Worm (Caenorhabditis elegans) whole organism, L1 larva: ENCODE results near the gene C25E10.11.

ENCODE experiments used
- C04F5.9 ChIP-seq: sonication (generic microtip); optimal IDR thresholded peaks from 2 replicates; lab custom pipeline; 2016; ENCODE audit warnings: missing genetic modification characterization, missing compliant biosample characterization
- C16A3.4 ChIP-seq: fragments of 150-350 bp; optimal IDR thresholded peaks from 2 replicates; lab custom pipeline; 2014; ENCODE audit warnings: missing biosample characterization, missing genetic modification characterization
- F16B12.6 ChIP-seq: fragments of 150-350 bp; optimal IDR thresholded peaks from 2 replicates; lab custom pipeline; 2014; ENCODE audit warnings: missing biosample characterization, missing genetic modification characterization
- Y116A8C.19 ChIP-seq: sonication (generic microtip); optimal IDR thresholded peaks from 2 replicates; lab custom pipeline; 2016; ENCODE audit warnings: missing compliant biosample characterization, missing genetic modification characterization, borderline replicate concordance
- alr-1 ChIP-seq: fragments of 200-800 bp; sonication (Bioruptor generic); optimal IDR thresholded peaks from 2 replicates; lab custom pipeline; 2018; ENCODE audit warnings: borderline replicate concordance, mild to moderate bottlenecking, missing genetic modification characterization, missing compliant biosample characterization
- ceh-63 ChIP-seq: fragments of 200-800 bp; sonication (Bioruptor generic); optimal IDR thresholded peaks from 2 replicates; lab custom pipeline; 2018; ENCODE audit warnings: mild to moderate bottlenecking, missing genetic modification characterization, missing compliant biosample characterization
- ceh-82 ChIP-seq, 3 experiments: fragments of 150-350 bp in 1 of 3; sonication (generic microtip) in 2 of 3; optimal IDR thresholded peaks; 2 replicates each; lab custom pipeline; 2014 to 2017; ENCODE audit warnings: missing biosample characterization in 3 of 3, missing genetic modification characterization in 3 of 3
- ceh-90 ChIP-seq: sonication (generic microtip); optimal IDR thresholded peaks from 2 replicates; lab custom pipeline; 2016; ENCODE audit warnings: missing genetic modification characterization, missing compliant biosample characterization
- dsc-1 ChIP-seq: sonication (generic microtip); optimal IDR thresholded peaks from 2 replicates; lab custom pipeline; 2016; ENCODE audit warnings: mild to moderate bottlenecking, missing genetic modification characterization, missing compliant biosample characterization
- efl-1 ChIP-seq, 4 experiments: fragments of 150-350 bp; optimal IDR thresholded peaks in 3 of 4; peaks in 1 of 4; 1 replicate in 1 of 4; 2 replicates in 3 of 4; lab custom pipeline; 2014; ENCODE audit warnings: missing biosample characterization in 2 of 4, missing genetic modification characterization in 2 of 4, missing genetic modification reagents in 2 of 4
- elt-2 ChIP-seq: sonication (generic microtip); optimal IDR thresholded peaks from 2 replicates; lab custom pipeline; 2016; ENCODE audit warnings: missing genetic modification characterization, mild to moderate bottlenecking, inconsistent platforms, missing compliant biosample characterization, missing genetic modification reagents
- ets-5 ChIP-seq: fragments of 200-800 bp; sonication (Bioruptor generic); IDR thresholded peaks from 2 replicates; pipeline ENCODE4 v1.3.6; 2022; ENCODE audit warnings: missing genetic modification characterization, missing compliant biosample characterization
- fkh-10 ChIP-seq: sonication (generic microtip); optimal IDR thresholded peaks from 2 replicates; lab custom pipeline; 2017; ENCODE audit warnings: missing biosample characterization, missing genetic modification reagents, missing genetic modification characterization
- hlh-17 ChIP-seq: fragments of 200-800 bp; sonication (Bioruptor generic); optimal IDR thresholded peaks from 2 replicates; lab custom pipeline; 2018; ENCODE audit warnings: missing genetic modification characterization, mild to moderate bottlenecking, missing compliant biosample characterization, moderate library complexity, borderline replicate concordance
- hlh-4 ChIP-seq: sonication (generic microtip); optimal IDR thresholded peaks from 2 replicates; lab custom pipeline; 2016; ENCODE audit warnings: mild to moderate bottlenecking, missing genetic modification characterization, missing compliant biosample characterization
- isw-1 ChIP-seq: fragments of 200-800 bp; sonication (Bioruptor generic); IDR thresholded peaks from 2 replicates; pipeline ENCODE4 v1.3.6; 2022; ENCODE audit warnings: missing genetic modification characterization, missing compliant biosample characterization
- lin-35 ChIP-seq, 2 experiments: fragments of 150-350 bp; optimal IDR thresholded peaks; 2 replicates each; lab custom pipeline; 2014; ENCODE audit warnings: missing biosample characterization in 2 of 2, missing genetic modification characterization in 2 of 2, missing genetic modification reagents in 2 of 2
- lir-3 ChIP-seq: sonication (generic microtip); optimal IDR thresholded peaks from 2 replicates; lab custom pipeline; 2016; ENCODE audit warnings: mild to moderate bottlenecking, missing genetic modification characterization, moderate library complexity, missing compliant biosample characterization; ENCODE audit not compliant: poor library complexity
- mef-2 ChIP-seq: fragments of 150-350 bp; optimal IDR thresholded peaks from 2 replicates; lab custom pipeline; 2014; ENCODE audit warnings: missing biosample characterization, missing genetic modification characterization
- mep-1 ChIP-seq: fragments of 150-350 bp; optimal IDR thresholded peaks from 2 replicates; lab custom pipeline; 2014; ENCODE audit warnings: missing biosample characterization, missing genetic modification characterization
- nhr-12 ChIP-seq: sonication (generic microtip); optimal IDR thresholded peaks from 2 replicates; lab custom pipeline; 2017; ENCODE audit warnings: missing biosample characterization, missing genetic modification characterization
- nhr-19 ChIP-seq: fragments of 200-800 bp; sonication (Bioruptor generic); conservative IDR thresholded peaks from 2 replicates; pipeline ENCODE4 v1.3.6; 2022; ENCODE audit warnings: missing genetic modification characterization, missing compliant biosample characterization
- nhr-20 ChIP-seq: sonication (generic microtip); optimal IDR thresholded peaks from 2 replicates; lab custom pipeline; 2016; ENCODE audit warnings: mild to moderate bottlenecking, missing genetic modification characterization, missing compliant biosample characterization
- nhr-47 ChIP-seq: sonication (generic microtip); optimal IDR thresholded peaks from 2 replicates; lab custom pipeline; 2016; ENCODE audit warnings: mild to moderate bottlenecking, missing genetic modification characterization, moderate library complexity, missing compliant biosample characterization
- nhr-71 ChIP-seq: sonication (generic microtip); optimal IDR thresholded peaks from 2 replicates; lab custom pipeline; 2016; ENCODE audit warnings: mild to moderate bottlenecking, missing genetic modification characterization, moderate library complexity, missing compliant biosample characterization
- nhr-84 ChIP-seq: sonication (generic microtip); optimal IDR thresholded peaks from 2 replicates; lab custom pipeline; 2017; ENCODE audit warnings: missing biosample characterization, missing genetic modification characterization
- nhr-85 ChIP-seq: sonication (generic microtip); peaks from one replicate; lab custom pipeline; 2016; ENCODE audit warnings: missing genetic modification characterization, inconsistent platforms, missing compliant biosample characterization
- nhr-90 ChIP-seq: sonication (generic microtip); optimal IDR thresholded peaks from 2 replicates; lab custom pipeline; 2016; ENCODE audit warnings: mild to moderate bottlenecking, missing genetic modification characterization, missing compliant biosample characterization; ENCODE audit not compliant: poor library complexity
- pax-3 ChIP-seq: fragments of 200-800 bp; sonication (Bioruptor generic); optimal IDR thresholded peaks from 2 replicates; lab custom pipeline; 2018; ENCODE audit warnings: mild to moderate bottlenecking, missing genetic modification characterization, moderate library complexity, missing compliant biosample characterization
- pqm-1 ChIP-seq: sonication (generic microtip); optimal IDR thresholded peaks from 3 replicates; lab custom pipeline; 2017; ENCODE audit warnings: missing biosample characterization, missing genetic modification characterization
- skn-1 ChIP-seq: fragments of 150-350 bp; optimal IDR thresholded peaks from 2 replicates; lab custom pipeline; 2014; ENCODE audit warnings: missing biosample characterization, missing genetic modification characterization
- snu-23 ChIP-seq: sonication (generic microtip); optimal IDR thresholded peaks from 2 replicates; lab custom pipeline; 2016; ENCODE audit warnings: missing genetic modification characterization, missing compliant biosample characterization
- tlp-1 ChIP-seq: fragments of 150-350 bp; optimal IDR thresholded peaks from 2 replicates; lab custom pipeline; 2014; ENCODE audit warnings: missing biosample characterization, missing genetic modification characterization
- unc-62 ChIP-seq: fragments of 150-350 bp; optimal IDR thresholded peaks from 2 replicates; lab custom pipeline; 2014; ENCODE audit warnings: missing biosample characterization, missing genetic modification reagents, missing genetic modification characterization
- unc-86 ChIP-seq: sonication (generic microtip); optimal IDR thresholded peaks from 2 replicates; lab custom pipeline; 2016; ENCODE audit warnings: missing genetic modification characterization, missing compliant biosample characterization

Gene C25E10.11

DNA sequence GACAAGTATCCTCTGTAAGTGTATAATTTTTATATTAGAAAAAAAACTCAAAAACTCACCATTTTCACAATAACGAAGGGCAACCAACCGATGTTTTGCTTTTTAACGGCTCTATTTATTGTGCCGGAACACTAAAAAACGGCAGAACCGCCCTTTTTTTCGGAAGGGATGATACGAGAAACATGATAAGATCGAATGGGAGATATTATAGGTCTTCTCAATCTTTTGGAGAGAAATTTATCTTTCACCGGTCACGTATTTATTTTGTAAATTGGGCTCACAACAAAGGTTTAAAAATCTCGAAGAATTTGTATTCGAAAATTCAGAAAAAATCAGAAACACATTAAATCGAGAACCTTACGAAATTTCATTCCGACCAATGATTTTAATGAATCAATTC lies 3.8 kb downstream of the C25E10.11 start, which contains the start of gene swm-1:
TSS of gene swm-1 (minus strand) at position 101 of the 400 bp plus-strand sequence.
- no peak for TF ChIP-seq lir-3 (tag; lab: Kevin White, UChicago)
- no peak for TF ChIP-seq unc-62 (GFP tag; lab: Kevin White, UChicago)
- no peak for TF ChIP-seq nhr-85 (tag; lab: Kevin White, UChicago)
- TF ChIP-seq isw-1 (GFP tag; lab: Robert Waterston, UW) = no peak
- no peak for TF ChIP-seq elt-2 (tag; lab: Kevin White, UChicago)
- no peak for TF ChIP-seq nhr-90
- no peak for TF ChIP-seq ceh-82 (tag; optimal IDR thresholded peaks at IDR 0.05; lab: Kevin White, UChicago)

DNA sequence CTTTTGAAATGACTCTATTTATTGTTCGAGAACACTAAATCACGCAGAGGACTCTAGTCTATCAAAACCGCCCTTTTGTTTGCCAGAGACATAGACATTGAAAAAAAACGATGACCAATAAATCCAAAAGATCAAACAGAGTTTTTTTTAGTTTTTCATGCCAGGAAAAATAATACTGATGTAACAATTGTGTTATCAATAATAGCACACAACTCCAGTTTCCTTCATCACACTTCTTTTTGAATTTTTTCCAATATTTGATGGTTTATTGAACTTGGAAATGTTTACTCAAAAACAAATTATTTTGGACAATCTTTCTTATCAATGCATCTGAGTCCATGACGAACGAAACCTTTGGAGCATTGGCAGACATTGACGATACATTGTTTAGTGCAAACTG lies 4.6 kb downstream of the C25E10.11 start, which contains the start of gene C25E10.8:
TSS of gene C25E10.8 (minus strand) at position 101 of the 400 bp plus-strand sequence.
- TF ChIP-seq lin-35 (GFP tag; optimal IDR thresholded peaks at IDR 0.05; lab: Kevin White, UChicago) = no peak
- no peak for TF ChIP-seq nhr-12 (tag; lab: Kevin White, UChicago)
- TF ChIP-seq mef-2 (tag; lab: Kevin White, UChicago) = no peak
- no peak for TF ChIP-seq dsc-1
- no peak for TF ChIP-seq nhr-20 (tag; lab: Kevin White, UChicago)
- TF ChIP-seq hlh-17 = no peak
- TF ChIP-seq fkh-10 (GFP tag; lab: Kevin White, UChicago) = no peak

- TF ChIP-seq hlh-4 = peak; percentile 70
- TF ChIP-seq C16A3.4 (tag; lab: Kevin White, UChicago) = no peak
- no peak for TF ChIP-seq F16B12.6 (tag; lab: Kevin White, UChicago)
Observed at ce11 chrV:9053235-9053634, 5.3 kb downstream of the C25E10.11 start.

DNA sequence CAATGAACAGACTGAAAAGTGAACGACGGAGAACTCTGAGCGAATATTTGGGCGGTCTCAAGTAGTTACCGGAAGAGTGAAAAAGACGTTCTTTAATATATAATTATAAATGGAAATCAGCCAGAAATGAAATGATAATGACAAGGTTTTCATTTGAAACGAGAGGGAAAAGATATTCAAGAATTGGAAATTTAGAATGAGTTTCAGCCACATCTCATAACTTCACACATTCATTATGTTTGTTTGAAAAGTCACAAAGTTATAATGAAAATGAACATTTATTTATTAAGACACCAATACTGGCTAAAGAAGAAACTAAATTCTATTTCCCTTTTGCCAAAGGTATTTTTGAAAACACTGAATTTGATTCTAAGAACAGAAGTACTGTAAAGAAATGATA lies 7.4 kb downstream of the C25E10.11 start, which contains the start of gene C25E10.7:
TSS of gene C25E10.7 (minus strand) at position 101 of the 400 bp plus-strand sequence.
- TF ChIP-seq ceh-63 (no peak), efl-1 (optimal IDR thresholded peaks at IDR 0.05; lab: Kevin White, UChicago) (no peak), efl-1 (GFP tag; optimal IDR thresholded peaks at IDR 0.05 in 1 of 2; lab: Kevin White, UChicago) (peak in 1 of 2 experiments; percentile 40)

ce11 chrV:9049271-9049670 lies 9.3 kb downstream of the C25E10.11 start:
- TF ChIP-seq C04F5.9 (no peak), nhr-90 (no peak), ets-5 (no peak), isw-1 (GFP tag; lab: Robert Waterston, UW) (no peak), tlp-1 (tag; lab: Kevin White, UChicago) (no peak), ceh-90 (tag; lab: Kevin White, UChicago) (no peak), alr-1 (no peak), hlh-4 (peak; percentile 97), Y116A8C.19 (tag; lab: Kevin White, UChicago) (no peak), nhr-47 (tag; lab: Kevin White, UChicago) (peak; percentile 31), skn-1 (tag; lab: Kevin White, UChicago) (no peak), nhr-84 (tag; lab: Kevin White, UChicago) (no peak), mep-1 (tag; lab: Kevin White, UChicago) (no peak), nhr-85 (tag; lab: Kevin White, UChicago) (no peak), pqm-1 (tag; lab: Kevin White, UChicago) (no peak), pax-3 (tag; lab: Kevin White, UChicago) (no peak), snu-23 (GFP tag; lab: Kevin White, UChicago) (no peak), nhr-19 (GFP tag; lab: Robert Waterston, UW) (no peak), unc-86 (tag; lab: Kevin White, UChicago) (no peak), nhr-71 (tag; lab: Kevin White, UChicago) (peak; percentile 32)
